Fruit fly (Drosophila melanogaster) Kc167 (cell line): Measurements from ENCODE around the gene Rev1.

ENCODE experiments used
- Sin3A ChIP-seq: fragments of >200 bp; optimal IDR thresholded peaks from 2 replicates; lab custom pipeline; 2018; ENCODE audit warnings: missing external identifiers
- h ChIP-seq: fragments of >200 bp; optimal IDR thresholded peaks from 3 replicates; lab custom pipeline; 2018; ENCODE audit warnings: missing external identifiers
- insv ChIP-seq: fragments of >200 bp; optimal IDR thresholded peaks from 3 replicates; lab custom pipeline; 2018; ENCODE audit warnings: missing external identifiers
- psq ChIP-seq: fragments of >200 bp; optimal IDR thresholded peaks from 2 replicates; lab custom pipeline; 2017; ENCODE audit warnings: missing external identifiers

dm6 chr3L:695510-695909 is 41.3 kb downstream of the Rev1 start:
- TF ChIP-seq h (lab: Kevin White, UChicago), result no peak
- no peak for TF ChIP-seq Sin3A (lab: Kevin White, UChicago)
- TF ChIP-seq psq (lab: Kevin White, UChicago), result no peak
- no peak for TF ChIP-seq insv (lab: Kevin White, UChicago)
